Worm (Caenorhabditis elegans) whole organism, early embryonic: Measurements from ENCODE around the gene ect-2.

Experiments used
- B0310.2 ChIP-seq: sonication (generic microtip); optimal IDR thresholded peaks from 2 replicates; lab custom pipeline; 2016; ENCODE audit warnings: mild to moderate bottlenecking, missing genetic modification characterization, missing compliant biosample characterization
- F13C5.2 ChIP-seq: sonication (generic microtip); optimal IDR thresholded peaks from 2 replicates; lab custom pipeline; 2017; ENCODE audit warnings: mild to moderate bottlenecking, missing genetic modification characterization, inconsistent platforms, missing compliant biosample characterization
- aly-1 ChIP-seq: sonication (generic microtip); optimal IDR thresholded peaks from 2 replicates; lab custom pipeline; 2016; ENCODE audit warnings: missing genetic modification characterization, missing compliant biosample characterization
- ama-1 ChIP-seq: fragments of 150-350 bp; optimal IDR thresholded peaks from 2 replicates; lab custom pipeline; 2014
- ceh-13 ChIP-seq: fragments of 200-800 bp; sonication (Bioruptor generic); optimal IDR thresholded peaks from 2 replicates; lab custom pipeline; 2018; ENCODE audit warnings: mild to moderate bottlenecking, missing genetic modification characterization, missing compliant biosample characterization
- ceh-36 ChIP-seq: sonication (generic microtip); optimal IDR thresholded peaks from 2 replicates; lab custom pipeline; 2016; ENCODE audit warnings: missing genetic modification characterization, inconsistent platforms, missing compliant biosample characterization
- ets-7 ChIP-seq: sonication (generic microtip); optimal IDR thresholded peaks from 2 replicates; lab custom pipeline; 2016; ENCODE audit warnings: missing genotype, missing genetic modification characterization, missing compliant biosample characterization
- flt-1 ChIP-seq: fragments of 200-800 bp; sonication (Bioruptor generic); IDR thresholded peaks from 2 replicates; pipeline ENCODE4 v1.3.6; 2022; ENCODE audit warnings: missing genetic modification characterization, missing compliant biosample characterization
- hmbx-1 ChIP-seq: sonication (generic microtip); optimal IDR thresholded peaks from 2 replicates; lab custom pipeline; 2016; ENCODE audit warnings: mild to moderate bottlenecking, missing genetic modification characterization, missing compliant biosample characterization
- hmg-4 ChIP-seq: fragments of 200-800 bp; sonication (Bioruptor generic); optimal IDR thresholded peaks from 2 replicates; lab custom pipeline; 2018; ENCODE audit warnings: mild to moderate bottlenecking, missing genetic modification characterization, missing compliant biosample characterization
- hnd-1 ChIP-seq: sonication (generic microtip); optimal IDR thresholded peaks from 2 replicates; lab custom pipeline; 2016; ENCODE audit warnings: missing genetic modification characterization, missing compliant biosample characterization
- pes-1 ChIP-seq: fragments of 200-800 bp; sonication (Bioruptor generic); IDR thresholded peaks from 2 replicates; pipeline ENCODE4 v1.3.6; 2022; ENCODE audit warnings: missing genetic modification reagents, missing genetic modification characterization, missing compliant biosample characterization
- scrt-1 ChIP-seq: fragments of 200-800 bp; sonication (Bioruptor generic); IDR thresholded peaks from 2 replicates; pipeline ENCODE4 v1.3.6; 2022; ENCODE audit warnings: missing genetic modification characterization, missing compliant biosample characterization
- sea-1 ChIP-seq: fragments of 200-800 bp; sonication (Bioruptor generic); conservative IDR thresholded peaks from 2 replicates; pipeline ENCODE4 v1.3.6; 2022; ENCODE audit warnings: missing genetic modification characterization, missing compliant biosample characterization
- tbx-11 ChIP-seq: fragments of 200-800 bp; sonication (Bioruptor generic); IDR thresholded peaks from 2 replicates; pipeline ENCODE4 v1.3.6; 2022; ENCODE audit warnings: missing genetic modification characterization, missing compliant biosample characterization
- tbx-37 ChIP-seq: fragments of 200-800 bp; sonication (Bioruptor generic); conservative IDR thresholded peaks from 2 replicates; pipeline ENCODE4 v1.3.6; 2022; ENCODE audit warnings: missing genetic modification reagents, missing genetic modification characterization, missing compliant biosample characterization
- tra-4 ChIP-seq: sonication (generic microtip); optimal IDR thresholded peaks from 2 replicates; lab custom pipeline; 2017; ENCODE audit warnings: missing genetic modification characterization, missing compliant biosample characterization

The ect-2 gene

ce11 chrII:10760801-10761200 is 23.0 kb downstream of the ect-2 start:
- TF ChIP-seq pes-1 (GFP tag; lab: Robert Waterston, UW) (no peak), B0310.2 (tag; lab: Kevin White, UChicago) (no peak), ceh-13 (GFP tag; lab: Kevin White, UChicago) (no peak)

ce11 chrII:10759425-10759824 is 24.3 kb downstream of the ect-2 start:
- TF ChIP-seq F13C5.2 = no peak
- no peak for TF ChIP-seq ama-1 (lab: Kevin White, UChicago)
- TF ChIP-seq tbx-37 (GFP tag; lab: Robert Waterston, UW) = no peak
- TF ChIP-seq hmg-4 (GFP tag; lab: Kevin White, UChicago) = no peak
- no peak for TF ChIP-seq flt-1 (GFP tag; lab: Robert Waterston, UW)
- no peak for TF ChIP-seq ets-7 (tag; lab: Kevin White, UChicago)
- no peak for TF ChIP-seq sea-1 (GFP tag; lab: Robert Waterston, UW)
- TF ChIP-seq B0310.2 (tag; lab: Kevin White, UChicago) = no peak
- TF ChIP-seq ceh-36 (tag; lab: Kevin White, UChicago) = no peak

ce11 chrII:10758951-10759350 is 24.8 kb downstream of the ect-2 start:
- no peak for TF ChIP-seq pes-1 (GFP tag; lab: Robert Waterston, UW)
- TF ChIP-seq B0310.2 (tag; lab: Kevin White, UChicago) = no peak
- TF ChIP-seq F13C5.2 = no peak
- no peak for TF ChIP-seq sea-1 (GFP tag; lab: Robert Waterston, UW)
- no peak for TF ChIP-seq aly-1 (tag; lab: Kevin White, UChicago)
- no peak for TF ChIP-seq hnd-1 (tag; lab: Kevin White, UChicago)
- TF ChIP-seq ets-7 (tag; lab: Kevin White, UChicago) = no peak
- TF ChIP-seq hmbx-1 = no peak
- TF ChIP-seq tra-4 (tag; lab: Kevin White, UChicago) = no peak
- no peak for TF ChIP-seq tbx-11 (GFP tag; lab: Robert Waterston, UW)
- TF ChIP-seq ama-1 (lab: Kevin White, UChicago) = no peak
- TF ChIP-seq tbx-37 (GFP tag; lab: Robert Waterston, UW) = no peak
- no peak for TF ChIP-seq ceh-13 (GFP tag; lab: Kevin White, UChicago)
- TF ChIP-seq ceh-36 (tag; lab: Kevin White, UChicago) = no peak
- no peak for TF ChIP-seq flt-1 (GFP tag; lab: Robert Waterston, UW)
- TF ChIP-seq scrt-1 = no peak

ce11 chrII:10755455-10755854 is 28.3 kb downstream of the ect-2 start:
- TF ChIP-seq F13C5.2 (no peak), hmbx-1 (no peak)

ce11 chrII:10753694-10754093 is 30.1 kb downstream of the ect-2 start:
- TF ChIP-seq aly-1 (tag; lab: Kevin White, UChicago) = no peak
- TF ChIP-seq hmg-4 (GFP tag; lab: Kevin White, UChicago) = no peak
- no peak for TF ChIP-seq F13C5.2

ce11 chrII:10744801-10745200 is 39.0 kb downstream of the ect-2 start:
- TF ChIP-seq pes-1 (GFP tag; lab: Robert Waterston, UW) (no peak), sea-1 (GFP tag; lab: Robert Waterston, UW) (no peak), flt-1 (GFP tag; lab: Robert Waterston, UW) (no peak), ceh-13 (GFP tag; lab: Kevin White, UChicago) (no peak), ets-7 (tag; lab: Kevin White, UChicago) (no peak), hmbx-1 (no peak), ceh-36 (tag; lab: Kevin White, UChicago) (no peak), hnd-1 (tag; lab: Kevin White, UChicago) (no peak), hmg-4 (GFP tag; lab: Kevin White, UChicago) (no peak), scrt-1 (no peak), tbx-37 (GFP tag; lab: Robert Waterston, UW) (no peak), F13C5.2 (no peak), tra-4 (tag; lab: Kevin White, UChicago) (no peak)

ce11 chrII:10737059-10737458 is 46.7 kb downstream of the ect-2 start, which contains the start of gene C52A11.3:
C52A11.3 (plus strand) TSS chrII:10737359.
- no peak for TF ChIP-seq sea-1 (GFP tag; lab: Robert Waterston, UW)
- no peak for TF ChIP-seq F13C5.2
- no peak for TF ChIP-seq hmbx-1
- no peak for TF ChIP-seq ceh-36 (tag; lab: Kevin White, UChicago)
- TF ChIP-seq B0310.2 (tag; lab: Kevin White, UChicago) = no peak
- TF ChIP-seq tbx-11 (GFP tag; lab: Robert Waterston, UW) = no peak
- no peak for TF ChIP-seq ama-1 (lab: Kevin White, UChicago)
- no peak for TF ChIP-seq hmg-4 (GFP tag; lab: Kevin White, UChicago)
- TF ChIP-seq tbx-37 (GFP tag; lab: Robert Waterston, UW) = no peak
- TF ChIP-seq flt-1 (GFP tag; lab: Robert Waterston, UW) = no peak
- no peak for TF ChIP-seq ets-7 (tag; lab: Kevin White, UChicago)

- no peak for TF ChIP-seq B0310.2 (tag; lab: Kevin White, UChicago)
- no peak for TF ChIP-seq ama-1 (lab: Kevin White, UChicago)
- no peak for TF ChIP-seq hmg-4 (GFP tag; lab: Kevin White, UChicago)
Observed at ce11 chrII:10731552-10731951, 52.2 kb downstream of the ect-2 start, which contains the start of gene glb-12. glb-12 (minus strand) TSS chrII:10731652.

ce11 chrII:10730702-10731101 is 53.1 kb downstream of the ect-2 start:
- no peak for TF ChIP-seq flt-1 (GFP tag; lab: Robert Waterston, UW)
- no peak for TF ChIP-seq hnd-1 (tag; lab: Kevin White, UChicago)
- TF ChIP-seq sea-1 (GFP tag; lab: Robert Waterston, UW) = no peak
- no peak for TF ChIP-seq B0310.2 (tag; lab: Kevin White, UChicago)
- TF ChIP-seq hmg-4 (GFP tag; lab: Kevin White, UChicago) = no peak
- no peak for TF ChIP-seq ceh-13 (GFP tag; lab: Kevin White, UChicago)
- no peak for TF ChIP-seq tbx-37 (GFP tag; lab: Robert Waterston, UW)
- TF ChIP-seq scrt-1 = no peak
- TF ChIP-seq hmbx-1 = no peak
- no peak for TF ChIP-seq tra-4 (tag; lab: Kevin White, UChicago)
- TF ChIP-seq ceh-36 (tag; lab: Kevin White, UChicago) = no peak
- no peak for TF ChIP-seq tbx-11 (GFP tag; lab: Robert Waterston, UW)
- TF ChIP-seq pes-1 (GFP tag; lab: Robert Waterston, UW) = no peak
- no peak for TF ChIP-seq ets-7 (tag; lab: Kevin White, UChicago)
- TF ChIP-seq aly-1 (tag; lab: Kevin White, UChicago) = no peak
- TF ChIP-seq F13C5.2 = no peak
- TF ChIP-seq ama-1 (lab: Kevin White, UChicago) = no peak
